Worm (Caenorhabditis elegans) whole organism, midembryonic: ENCODE results near the gene T22C8.1.

ENCODE experiments used
- T22C8.4 ChIP-seq: fragments of 200-800 bp; sonication (Bioruptor generic); IDR thresholded peaks from 2 replicates; pipeline ENCODE4 v1.3.6; 2022; ENCODE audit warnings: missing genetic modification characterization, missing compliant biosample characterization
- cog-1 ChIP-seq: sonication (generic microtip); optimal IDR thresholded peaks from 2 replicates; lab custom pipeline; 2016; ENCODE audit warnings: missing genetic modification characterization, missing compliant biosample characterization
- ref-1 ChIP-seq: fragments of 200-800 bp; sonication (Bioruptor generic); conservative IDR thresholded peaks from 2 replicates; pipeline ENCODE4 v1.3.6; 2022; ENCODE audit warnings: missing genetic modification reagents, missing genetic modification characterization, missing compliant biosample characterization
- tab-1 ChIP-seq: fragments of 200-800 bp; sonication (Bioruptor generic); IDR thresholded peaks from 2 replicates; pipeline ENCODE4 v1.3.6; 2022; ENCODE audit warnings: missing genetic modification characterization, missing compliant biosample characterization
- ztf-29 ChIP-seq: fragments of 200-800 bp; sonication (Bioruptor generic); IDR thresholded peaks from 2 replicates; pipeline ENCODE4 v1.3.6; 2022; ENCODE audit warnings: missing genetic modification reagents, missing genetic modification characterization, missing compliant biosample characterization

DNA sequence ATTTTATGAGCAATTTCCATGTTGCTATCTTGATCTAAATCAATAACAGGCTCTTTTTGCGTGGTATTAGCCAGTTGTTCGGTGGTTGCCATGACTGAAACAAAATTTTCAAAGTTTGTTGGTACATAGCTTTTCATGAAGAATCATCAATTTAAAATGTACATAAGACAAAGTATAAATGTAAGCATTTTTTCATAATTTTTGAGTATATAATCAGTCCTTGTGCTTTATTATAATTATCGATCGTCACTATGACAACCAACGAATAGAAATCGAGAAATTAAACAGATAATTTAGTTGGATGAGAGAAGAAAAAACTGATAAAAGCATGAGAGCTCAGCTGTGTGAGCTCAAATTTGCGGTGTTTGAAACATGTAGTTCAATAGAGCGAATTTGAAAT, 9.3 kb downstream of the T22C8.1 start, which contains the start of gene T22C8.3:
- no peak for TF ChIP-seq cog-1
- TF ChIP-seq ztf-29, result no peak
- TF ChIP-seq tab-1 (GFP tag; lab: Robert Waterston, UW), result no peak
- TF ChIP-seq ref-1 (GFP tag; lab: Robert Waterston, UW), result no peak
- TF ChIP-seq T22C8.4 (GFP tag; lab: Robert Waterston, UW), result no peak
